Worm (Caenorhabditis elegans): Measurements from ENCODE around the gene srh-67.

Gene srh-67

ce11 chrII:12471138-12471855 is 37.5 kb upstream of the srh-67 start, which contains the start of the genes F15A4.5 and phat-8:
Gene F15A4.5 (minus strand): TSS chrII:12471238.
Gene phat-8 (plus strand): TSS chrII:12471805.
- TF ChIP-seq pqm-1 (tag; optimal IDR thresholded peaks at IDR 0.05): no peak
- TF ChIP-seq fkh-2 (tag; optimal IDR thresholded peaks at IDR 0.05): no peak
- TF ChIP-seq ceh-16 (tag; optimal IDR thresholded peaks at IDR 0.05): no peak

- TF ChIP-seq egl-5 (tag; optimal IDR thresholded peaks at IDR 0.05) (no peak), lsy-12 (tag; optimal IDR thresholded peaks at IDR 0.05) (no peak), R02D3.7 (tag; optimal IDR thresholded peaks at IDR 0.05) (no peak), nhr-11 (tag; optimal IDR thresholded peaks at IDR 0.05) (no peak), nhr-25 (tag; optimal IDR thresholded peaks at IDR 0.05) (no peak), pqm-1 (tag; optimal IDR thresholded peaks at IDR 0.05) (no peak), jun-1 (tag; optimal IDR thresholded peaks at IDR 0.05) (no peak), skn-1 (tag; optimal IDR thresholded peaks at IDR 0.05) (no peak), elt-2 (tag; optimal IDR thresholded peaks at IDR 0.05) (no peak), unc-39 (tag; optimal IDR thresholded peaks at IDR 0.05) (no peak), nhr-12 (tag; optimal IDR thresholded peaks at IDR 0.05) (no peak)
Observed at ce11 chrII:12473406-12473805, 35.3 kb upstream of the srh-67 start, which contains the start of gene srg-17. Gene srg-17 (plus strand): TSS chrII:12473706.

ce11 chrII:12480811-12481210 is 27.9 kb upstream of the srh-67 start, which contains the start of gene arrd-9:
Gene arrd-9 (minus strand): TSS chrII:12480911.
- TF ChIP-seq R02D3.7 (tag; optimal IDR thresholded peaks at IDR 0.05) (no peak), snpc-4 (tag; optimal IDR thresholded peaks at IDR 0.05) (no peak), ceh-82 (tag; optimal IDR thresholded peaks at IDR 0.05) (no peak), egl-5 (tag; optimal IDR thresholded peaks at IDR 0.05) (no peak), fkh-10 (GFP tag; optimal IDR thresholded peaks at IDR 0.05) (no peak), ztf-4 (tag; optimal IDR thresholded peaks at IDR 0.05) (no peak), fos-1 (tag; optimal IDR thresholded peaks at IDR 0.05) (no peak), egl-27 (tag; optimal IDR thresholded peaks at IDR 0.05) (no peak), elt-3 (tag; optimal IDR thresholded peaks at IDR 0.05) (no peak)

DNA sequence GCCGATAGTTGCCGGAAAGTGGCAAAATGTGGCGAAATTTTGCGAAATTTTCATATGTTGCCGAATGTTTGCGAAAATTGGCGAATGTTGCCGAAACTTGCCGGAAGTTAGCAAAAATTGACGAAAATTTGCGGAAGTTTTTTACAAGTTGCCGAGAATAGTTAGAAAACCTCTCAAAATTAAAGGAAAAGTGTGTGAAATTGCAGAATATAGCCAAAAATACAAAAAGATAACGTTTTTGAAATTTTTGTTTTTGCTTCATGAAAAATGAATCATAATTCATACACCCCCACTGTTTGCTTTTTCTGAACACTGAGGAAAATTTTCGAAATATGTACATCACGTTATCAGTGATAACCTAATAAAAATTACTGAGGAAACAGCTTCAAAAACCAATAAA is 27.1 kb upstream of the srh-67 start:
- TF ChIP-seq ZK546.5 (tag; optimal IDR thresholded peaks at IDR 0.05) (no peak), nhr-12 (tag; optimal IDR thresholded peaks at IDR 0.05) (no peak), unc-39 (tag; optimal IDR thresholded peaks at IDR 0.05) (no peak), pqm-1 (tag; optimal IDR thresholded peaks at IDR 0.05) (no peak), mml-1 (tag; optimal IDR thresholded peaks at IDR 0.05) (no peak), zag-1 (tag; optimal IDR thresholded peaks at IDR 0.05) (no peak), nhr-11 (tag; optimal IDR thresholded peaks at IDR 0.05) (no peak), lin-15B (tag; optimal IDR thresholded peaks at IDR 0.05) (no peak), fos-1 (tag; optimal IDR thresholded peaks at IDR 0.05) (no peak), ceh-28 (tag; optimal IDR thresholded peaks at IDR 0.05) (no peak), nfya-1 (tag; optimal IDR thresholded peaks at IDR 0.05; ENCODE audit: insufficient read depth) (no peak), ceh-9 (tag; optimal IDR thresholded peaks at IDR 0.05) (no peak), egl-5 (tag; optimal IDR thresholded peaks at IDR 0.05) (no peak), lin-39 (tag; optimal IDR thresholded peaks at IDR 0.05) (no peak), nhr-28 (tag; optimal IDR thresholded peaks at IDR 0.05) (no peak), fkh-2 (tag; optimal IDR thresholded peaks at IDR 0.05) (no peak), ztf-11 (tag; optimal IDR thresholded peaks at IDR 0.05) (no peak), elt-2 (tag; optimal IDR thresholded peaks at IDR 0.05) (no peak)

DNA sequence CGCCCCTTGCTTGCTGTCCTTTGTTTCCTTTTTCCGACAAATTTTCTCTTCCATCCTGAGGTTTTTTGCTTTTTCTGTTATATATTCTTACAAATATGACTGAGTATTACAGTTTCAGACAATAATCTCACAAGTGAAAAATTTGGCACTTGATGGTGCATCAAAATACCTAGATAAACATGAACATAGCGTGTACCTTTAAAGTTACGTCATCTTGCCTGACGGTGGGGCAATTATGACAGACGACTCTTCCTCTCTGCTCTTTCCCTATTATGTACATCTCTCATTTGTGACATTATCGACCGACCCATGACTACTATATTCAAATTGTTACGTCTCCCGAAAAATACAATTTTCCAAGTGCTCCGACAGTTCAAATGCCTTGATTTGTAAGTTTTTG is 26.1 kb upstream of the srh-67 start, which contains the start of gene fbxb-102:
Gene fbxb-102 (plus strand): TSS at position 301 of the 400 bp plus-strand sequence.
- no peak for TF ChIP-seq hmg-11 (tag; optimal IDR thresholded peaks at IDR 0.05)
- no peak for TF ChIP-seq lin-39 (tag; optimal IDR thresholded peaks at IDR 0.05)
- TF ChIP-seq ztf-11 (tag; optimal IDR thresholded peaks at IDR 0.05): no peak
- no peak for TF ChIP-seq skn-1 (tag; optimal IDR thresholded peaks at IDR 0.05)
- no peak for TF ChIP-seq ceh-82 (tag; optimal IDR thresholded peaks at IDR 0.05)
- TF ChIP-seq eor-1 (tag; optimal IDR thresholded peaks at IDR 0.05): no peak

All from whole organism, L3 larva.